Fruit fly (Drosophila melanogaster) whole organism, adult: ENCODE data around the gene Cdep.

ENCODE experiments used
- CG11617 ChIP-seq: fragments of 200-800 bp; sonication (Bioruptor generic); optimal IDR thresholded peaks from 2 replicates; lab custom pipeline; 2017; ENCODE audit warnings: mild to moderate bottlenecking, missing biosample characterization, missing genetic modification reagents, missing genetic modification characterization
- CG12768 ChIP-seq: fragments of 200-800 bp; sonication (Bioruptor generic); optimal IDR thresholded peaks from 2 replicates; lab custom pipeline; 2017; ENCODE audit warnings: missing biosample characterization, missing genetic modification characterization, mild to moderate bottlenecking, moderate library complexity, missing genetic modification reagents
- CG14711 ChIP-seq: fragments of 200-800 bp; sonication (Bioruptor generic); optimal IDR thresholded peaks from 2 replicates; lab custom pipeline; 2018; ENCODE audit warnings: missing biosample characterization, mild to moderate bottlenecking, missing genetic modification characterization, moderate library complexity
- CG1620 ChIP-seq: fragments of 200-800 bp; sonication (Bioruptor generic); optimal IDR thresholded peaks from 2 replicates; lab custom pipeline; 2016; ENCODE audit warnings: missing biosample characterization, missing genetic modification characterization
- CG33017 ChIP-seq: fragments of 200-800 bp; sonication (Bioruptor generic); optimal IDR thresholded peaks from 2 replicates; lab custom pipeline; 2018; ENCODE audit warnings: missing biosample characterization, mild to moderate bottlenecking, missing genetic modification characterization, moderate library complexity
- CG5204 ChIP-seq: fragments of 200-800 bp; sonication (Bioruptor generic); optimal IDR thresholded peaks from 2 replicates; lab custom pipeline; 2016; ENCODE audit warnings: missing biosample characterization, missing genetic modification characterization
- CG7045 ChIP-seq: fragments of 200-800 bp; sonication (Bioruptor generic); optimal IDR thresholded peaks from 2 replicates; lab custom pipeline; 2017; ENCODE audit warnings: missing biosample characterization, mild to moderate bottlenecking, missing genetic modification characterization
- CG7101 ChIP-seq: fragments of 200-800 bp; sonication (Bioruptor generic); optimal IDR thresholded peaks from 2 replicates; lab custom pipeline; 2018; ENCODE audit warnings: missing biosample characterization, mild to moderate bottlenecking, missing genetic modification characterization, moderate library complexity
- Clk ChIP-seq: fragments of 200-800 bp; sonication (Bioruptor generic); optimal IDR thresholded peaks from 2 replicates; lab custom pipeline; 2017; ENCODE audit warnings: missing biosample characterization, missing genetic modification characterization
- Crg-1 ChIP-seq: fragments of 200-800 bp; sonication (Bioruptor generic); optimal IDR thresholded peaks from 2 replicates; lab custom pipeline; 2016; ENCODE audit warnings: missing biosample characterization, missing genetic modification characterization
- Hr96 ChIP-seq: fragments of 200-800 bp; sonication (Bioruptor generic); optimal IDR thresholded peaks from 2 replicates; lab custom pipeline; 2016; ENCODE audit warnings: missing biosample characterization, missing genetic modification characterization
- Mnt ChIP-seq: fragments of 200-800 bp; sonication (Bioruptor generic); optimal IDR thresholded peaks from 2 replicates; lab custom pipeline; 2016; ENCODE audit warnings: missing biosample characterization, mild to moderate bottlenecking, missing genetic modification characterization
- bab1 ChIP-seq: fragments of 200-800 bp; sonication (Bioruptor generic); optimal IDR thresholded peaks from 3 replicates; lab custom pipeline; 2019; ENCODE audit warnings: missing biosample characterization, mild to moderate bottlenecking, missing genetic modification characterization, moderate library complexity
- cic ChIP-seq: fragments of 200-800 bp; sonication (Bioruptor generic); optimal IDR thresholded peaks from 2 replicates; lab custom pipeline; 2017; ENCODE audit warnings: missing biosample characterization, mild to moderate bottlenecking, missing genetic modification characterization, moderate library complexity
- cnc ChIP-seq, 2 experiments: fragments of >200 bp; optimal IDR thresholded peaks; 2 replicates each; lab custom pipeline; 2017
- kay ChIP-seq: fragments of 200-800 bp; sonication (Bioruptor generic); peaks from one replicate; lab custom pipeline; 2016; ENCODE audit warnings: missing biosample characterization, missing genetic modification characterization, borderline replicate concordance
- ovo ChIP-seq: fragments of 200-800 bp; sonication (Bioruptor generic); optimal IDR thresholded peaks from 2 replicates; lab custom pipeline; 2016; ENCODE audit warnings: missing biosample characterization, missing genetic modification characterization
- pad ChIP-seq: fragments of 200-800 bp; sonication (Bioruptor generic); optimal IDR thresholded peaks from 3 replicates; lab custom pipeline; 2017; ENCODE audit warnings: missing biosample characterization, missing genetic modification characterization, mild to moderate bottlenecking, moderate library complexity, missing genetic modification reagents
- tj ChIP-seq: fragments of 200-800 bp; sonication (Bioruptor generic); optimal IDR thresholded peaks from 3 replicates; lab custom pipeline; 2017; ENCODE audit warnings: missing biosample characterization, mild to moderate bottlenecking, missing genetic modification characterization, moderate library complexity
- toe ChIP-seq: fragments of 200-800 bp; sonication (Bioruptor generic); optimal IDR thresholded peaks from 2 replicates; lab custom pipeline; 2016; ENCODE audit warnings: missing biosample characterization, missing genetic modification characterization

The Cdep gene

dm6 chr3R:4910365-4910810 lies at the start of gene Cdep:
Cdep (plus strand) TSS chr3R:4910552.
- TF ChIP-seq kay (GFP tag; lab: Kevin White, UChicago) (peak; percentile 92), bab1 (GFP tag; lab: Kevin White, UChicago) (peak; percentile 35), cic (peak; percentile 34), CG12768 (GFP tag; lab: Kevin White, UChicago) (peak; percentile 38), tj (GFP tag; lab: Kevin White, UChicago) (peak; percentile 52), cnc (optimal IDR thresholded peaks at IDR 0.05; lab: Kevin White, UChicago) (no peak), CG11617 (GFP tag; lab: Kevin White, UChicago) (peak; percentile 51), CG33017 (tag; lab: Kevin White, UChicago) (no peak), pad (GFP tag; lab: Kevin White, UChicago) (no peak), CG7101 (tag; lab: Kevin White, UChicago) (peak; percentile 28), CG1620 (GFP tag; lab: Kevin White, UChicago) (peak; percentile 36), Mnt (GFP tag; lab: Kevin White, UChicago) (peak; percentile 84), ovo (GFP tag; lab: Kevin White, UChicago) (peak; percentile 30), CG5204 (GFP tag; lab: Kevin White, UChicago) (peak; percentile 7), Hr96 (GFP tag; lab: Kevin White, UChicago) (peak; percentile 61), Clk (GFP tag; lab: Kevin White, UChicago) (peak; percentile 27), CG14711 (tag; lab: Kevin White, UChicago) (peak; percentile 43), toe (GFP tag; lab: Kevin White, UChicago) (peak; percentile 51), Crg-1 (GFP tag; lab: Kevin White, UChicago) (peak; percentile 44), CG7045 (peak; percentile 60)

- TF ChIP-seq Clk (GFP tag; lab: Kevin White, UChicago) (no peak), kay (GFP tag; lab: Kevin White, UChicago) (no peak), ovo (GFP tag; lab: Kevin White, UChicago) (no peak), pad (GFP tag; lab: Kevin White, UChicago) (no peak), CG5204 (GFP tag; lab: Kevin White, UChicago) (no peak), cic (no peak), CG7101 (tag; lab: Kevin White, UChicago) (no peak), toe (GFP tag; lab: Kevin White, UChicago) (no peak), CG11617 (GFP tag; lab: Kevin White, UChicago) (no peak), CG1620 (GFP tag; lab: Kevin White, UChicago) (no peak)
Measured at dm6 chr3R:4861144-4861543, 49.2 kb upstream of the Cdep start.

- no peak for TF ChIP-seq CG33017 (tag; lab: Kevin White, UChicago)
- no peak for TF ChIP-seq Mnt (GFP tag; lab: Kevin White, UChicago)
- TF ChIP-seq CG14711 (tag; lab: Kevin White, UChicago), result no peak
- TF ChIP-seq ovo (GFP tag; lab: Kevin White, UChicago), result no peak
- no peak for TF ChIP-seq CG7101 (tag; lab: Kevin White, UChicago)
- TF ChIP-seq cic, result no peak
- no peak for TF ChIP-seq toe (GFP tag; lab: Kevin White, UChicago)
- TF ChIP-seq CG5204 (GFP tag; lab: Kevin White, UChicago), result no peak
- TF ChIP-seq CG1620 (GFP tag; lab: Kevin White, UChicago), result no peak
- no peak for TF ChIP-seq CG12768 (GFP tag; lab: Kevin White, UChicago)
- no peak for TF ChIP-seq bab1 (GFP tag; lab: Kevin White, UChicago)
- TF ChIP-seq cnc (optimal IDR thresholded peaks at IDR 0.05; lab: Kevin White, UChicago), result no peak
Measured at dm6 chr3R:4863825-4864224, 46.5 kb upstream of the Cdep start.

dm6 chr3R:4864901-4865601 lies 45.3 kb upstream of the Cdep start:
- TF ChIP-seq Hr96 (GFP tag; lab: Kevin White, UChicago), result no peak
- TF ChIP-seq cnc (optimal IDR thresholded peaks at IDR 0.05; lab: Kevin White, UChicago), result no peak

dm6 chr3R:4866073-4866472 lies 44.3 kb upstream of the Cdep start:
- TF ChIP-seq kay (GFP tag; lab: Kevin White, UChicago) (no peak), CG1620 (GFP tag; lab: Kevin White, UChicago) (no peak), CG5204 (GFP tag; lab: Kevin White, UChicago) (no peak), CG14711 (tag; lab: Kevin White, UChicago) (no peak), CG12768 (GFP tag; lab: Kevin White, UChicago) (no peak), Crg-1 (GFP tag; lab: Kevin White, UChicago) (no peak)

- TF ChIP-seq CG1620 (GFP tag; lab: Kevin White, UChicago) (no peak), CG7101 (tag; lab: Kevin White, UChicago) (no peak), CG7045 (no peak), CG14711 (tag; lab: Kevin White, UChicago) (no peak), tj (GFP tag; lab: Kevin White, UChicago) (no peak), CG33017 (tag; lab: Kevin White, UChicago) (no peak), CG12768 (GFP tag; lab: Kevin White, UChicago) (no peak), cic (no peak), cnc (optimal IDR thresholded peaks at IDR 0.05; lab: Kevin White, UChicago) (no peak), CG11617 (GFP tag; lab: Kevin White, UChicago) (no peak), Mnt (GFP tag; lab: Kevin White, UChicago) (no peak), toe (GFP tag; lab: Kevin White, UChicago) (no peak), Clk (GFP tag; lab: Kevin White, UChicago) (no peak), Hr96 (GFP tag; lab: Kevin White, UChicago) (no peak), ovo (GFP tag; lab: Kevin White, UChicago) (no peak)
Measured at dm6 chr3R:4866916-4867315, 43.4 kb upstream of the Cdep start.
